Worm (Caenorhabditis elegans) whole organism, young adult: ENCODE measurements around the gene Y40B10A.9.

ENCODE experiments used
- B0261.1 ChIP-seq: sonication (generic microtip); optimal IDR thresholded peaks from 2 replicates; lab custom pipeline; 2016; ENCODE audit warnings: mild to moderate bottlenecking, missing genetic modification characterization, moderate library complexity, missing compliant biosample characterization
- F57C9.4 ChIP-seq: sonication (generic microtip); optimal IDR thresholded peaks from 2 replicates; lab custom pipeline; 2017; ENCODE audit warnings: mild to moderate bottlenecking, missing genetic modification characterization, missing compliant biosample characterization
- Y95B8A.8 ChIP-seq: fragments of 200-800 bp; sonication (Bioruptor generic); IDR thresholded peaks from 2 replicates; pipeline ENCODE4 v1.3.6; 2022; ENCODE audit warnings: missing genetic modification reagents, missing genetic modification characterization, missing compliant biosample characterization
- ccch-3 ChIP-seq: fragments of 200-800 bp; sonication (Bioruptor generic); optimal IDR thresholded peaks from 2 replicates; lab custom pipeline; 2018; ENCODE audit warnings: mild to moderate bottlenecking, missing genetic modification characterization, missing compliant biosample characterization
- dox-1 ChIP-seq: fragments of 200-800 bp; sonication (Bioruptor generic); IDR thresholded peaks from 2 replicates; pipeline ENCODE4 v1.3.6; 2022; ENCODE audit warnings: missing genetic modification reagents, missing genetic modification characterization, missing compliant biosample characterization
- hmg-1.2 ChIP-seq: fragments of 200-800 bp; sonication (Bioruptor generic); IDR thresholded peaks from 2 replicates; pipeline ENCODE4 v1.3.6; 2022; ENCODE audit warnings: missing genetic modification reagents, missing genetic modification characterization, missing compliant biosample characterization
- let-526 ChIP-seq: fragments of 200-800 bp; sonication (Bioruptor generic); IDR thresholded peaks from 2 replicates; pipeline ENCODE4 v1.3.6; 2022; ENCODE audit warnings: missing genetic modification reagents, missing genetic modification characterization, missing compliant biosample characterization
- pha-4 ChIP-seq: fragments of 150-350 bp; sonication (generic microtip); optimal IDR thresholded peaks from 2 replicates; lab custom pipeline; 2014; ENCODE audit warnings: missing biosample characterization, missing genetic modification reagents, missing genetic modification characterization
- unc-130 ChIP-seq: sonication (generic microtip); optimal IDR thresholded peaks from 2 replicates; lab custom pipeline; 2016; ENCODE audit warnings: missing genetic modification reagents, missing genetic modification characterization, missing compliant biosample characterization
- unc-62 ChIP-seq: fragments of 150-350 bp; optimal IDR thresholded peaks from 2 replicates; lab custom pipeline; 2014; ENCODE audit warnings: missing biosample characterization, missing genetic modification reagents, missing genetic modification characterization
- ztf-25 ChIP-seq: fragments of 200-800 bp; sonication (Bioruptor generic); IDR thresholded peaks from 2 replicates; pipeline ENCODE4 v1.3.6; 2022; ENCODE audit warnings: missing genetic modification reagents, missing genetic modification characterization, missing compliant biosample characterization

ce11 chrV:2031454-2031853 is 41.3 kb downstream of the Y40B10A.9 start, which contains the start of gene hil-6:
- TF ChIP-seq let-526 (GFP tag; lab: Robert Waterston, UW) (no peak), F57C9.4 (tag; lab: Kevin White, UChicago) (no peak), ccch-3 (GFP tag; lab: Kevin White, UChicago) (no peak), unc-130 (GFP tag; lab: Kevin White, UChicago) (no peak), B0261.1 (tag; lab: Kevin White, UChicago) (no peak), unc-62 (GFP tag; lab: Kevin White, UChicago) (no peak), pha-4 (tag; lab: Kevin White, UChicago) (no peak), dox-1 (GFP tag; lab: Robert Waterston, UW) (no peak), ztf-25 (GFP tag; lab: Robert Waterston, UW) (no peak), hmg-1.2 (GFP tag; lab: Robert Waterston, UW) (no peak), Y95B8A.8 (GFP tag; lab: Robert Waterston, UW) (no peak)
